Worm (Caenorhabditis elegans): ENCODE measurements around the gene ZK856.18.

The ZK856.18 gene

DNA sequence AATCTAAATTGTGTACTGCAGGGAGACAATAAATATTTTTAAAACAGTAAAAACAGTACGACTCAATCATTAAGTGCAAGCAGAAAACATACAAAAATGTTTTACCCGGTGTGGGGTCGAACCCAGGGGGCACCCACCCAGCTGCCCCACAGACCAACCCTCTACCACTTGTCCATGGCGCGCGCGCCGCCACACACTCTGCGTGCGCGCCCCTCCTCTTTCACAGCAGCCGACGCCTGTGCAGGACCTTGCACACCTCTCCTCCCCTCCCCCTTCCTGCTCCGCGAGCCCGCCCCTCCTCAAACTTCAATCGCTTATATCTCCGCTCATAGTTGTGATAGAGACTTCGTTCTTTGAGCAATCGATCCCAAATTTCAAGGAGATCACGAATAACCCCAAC lies 49.2 kb downstream of the ZK856.18 start:
- peak; percentile 47; the same call in 1 of the 2 replicates for TF ChIP-seq set-16 (GFP tag; IDR thresholded peaks at IDR 0.05)

All from whole organism, L4 larva.